Fruit fly (Drosophila melanogaster): ENCODE measurements around the gene CG1578.
A peak's percentile ranks its signal among the peaks of the same experiment; 100 is the strongest.

The CG1578 gene

DNA sequence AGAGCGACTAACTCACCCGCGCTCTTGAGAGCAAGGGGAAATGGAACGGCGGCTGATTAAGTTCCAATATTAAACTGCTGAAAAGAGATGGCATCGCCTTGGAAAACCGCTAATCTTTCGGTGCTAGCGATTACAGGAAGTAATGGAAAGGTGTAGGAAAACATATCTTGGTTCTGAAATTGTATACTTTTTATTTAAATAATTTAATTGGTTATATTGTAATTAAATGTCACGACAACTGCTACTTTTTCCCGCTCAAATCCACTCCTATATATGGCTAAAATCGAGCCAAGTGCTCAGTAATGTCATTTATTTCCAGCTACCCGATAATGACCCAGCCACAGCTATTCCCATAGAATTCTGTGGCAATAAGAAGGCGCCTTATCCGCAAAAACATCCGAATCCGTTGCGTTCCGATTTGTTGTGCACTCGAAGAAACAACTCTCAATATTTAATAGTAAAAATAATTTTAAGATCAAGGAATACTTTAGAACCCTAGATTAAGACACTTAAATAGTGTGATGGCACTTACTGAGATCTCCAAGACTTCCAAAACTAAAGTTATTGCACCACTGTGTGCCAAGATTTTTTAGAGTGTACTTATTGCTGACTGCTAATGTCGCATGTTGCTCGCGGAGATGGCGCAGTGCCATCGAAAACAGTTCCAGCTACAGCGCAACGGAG lies 28.0 kb downstream of the CG1578 start (continued):
- peak; percentile 52 for TF ChIP-seq ssp (GFP tag; IDR thresholded peaks at IDR 0.05)
- no peak for TF ChIP-seq dimm (GFP tag; IDR thresholded peaks at IDR 0.05)
- no peak for TF ChIP-seq eyg (GFP tag; optimal IDR thresholded peaks at IDR 0.05)
- peak; percentile 17 for TF ChIP-seq zfh2 (GFP tag; optimal IDR thresholded peaks at IDR 0.05)
- peak; percentile 85 for TF ChIP-seq vvl (GFP tag; IDR thresholded peaks at IDR 0.05)
- peak; percentile 46 to 65 for TF ChIP-seq chif (GFP tag; optimal IDR thresholded peaks at IDR 0.05)
- TF ChIP-seq TFAM (GFP tag; optimal IDR thresholded peaks at IDR 0.05), result no peak
- TF ChIP-seq tx (GFP tag; optimal IDR thresholded peaks at IDR 0.05), result peak; percentile 33
- TF ChIP-seq Hr78 (GFP tag; optimal IDR thresholded peaks at IDR 0.05), result peak in 1 of 2 experiments; percentile 3
- TF ChIP-seq Lim3 (GFP tag; IDR thresholded peaks at IDR 0.05), result no peak
- TF ChIP-seq sima (GFP tag; optimal IDR thresholded peaks at IDR 0.05), result no peak
- peak; percentile 18 for TF ChIP-seq Bdp1 (GFP tag; optimal IDR thresholded peaks at IDR 0.05)
- no peak for TF ChIP-seq insv (GFP tag; optimal IDR thresholded peaks at IDR 0.05)
- peak; percentile 36 for TF ChIP-seq trh (GFP tag; optimal IDR thresholded peaks at IDR 0.05)
- no peak for TF ChIP-seq Bgb (GFP tag; IDR thresholded peaks at IDR 0.05; ENCODE audit: partially characterized antibody)
- TF ChIP-seq z (GFP tag; IDR thresholded peaks at IDR 0.05), result no peak
- peak; percentile 12 for TF ChIP-seq schlank (tag; optimal IDR thresholded peaks at IDR 0.05)
- no peak for TF ChIP-seq br (optimal IDR thresholded peaks at IDR 0.05)
- TF ChIP-seq Optix (GFP tag; IDR thresholded peaks at IDR 0.05), result peak; percentile 65; the same call in 1 of the 3 replicates
- TF ChIP-seq row (GFP tag; IDR thresholded peaks at IDR 0.05), result peak; percentile 84
- TF ChIP-seq Usf (GFP tag; optimal IDR thresholded peaks at IDR 0.05), result no peak
- no peak for TF ChIP-seq dm (GFP tag; optimal IDR thresholded peaks at IDR 0.05)
- TF ChIP-seq luna (GFP tag; optimal IDR thresholded peaks at IDR 0.05), result no peak
- no peak for TF ChIP-seq Doc3 (GFP tag; IDR thresholded peaks at IDR 0.05; ENCODE audit: partially characterized antibody)
- peak; percentile 29 for TF ChIP-seq CG1529 (GFP tag; optimal IDR thresholded peaks at IDR 0.05)
- TF ChIP-seq CG13624 (GFP tag; optimal IDR thresholded peaks at IDR 0.05), result peak; percentile 57
- no peak for TF ChIP-seq YL-1 (GFP tag; optimal IDR thresholded peaks at IDR 0.05)
- no peak for TF ChIP-seq sna (GFP tag; IDR thresholded peaks at IDR 0.05; ENCODE audit: partially characterized antibody)
- peak in 1 of 2 experiments; percentile 17 for TF ChIP-seq crp (GFP tag; optimal IDR thresholded peaks at IDR 0.05)
- peak; percentile 58 for TF ChIP-seq Asciz (GFP tag; optimal IDR thresholded peaks at IDR 0.05)
- TF ChIP-seq Lhr (GFP tag; optimal IDR thresholded peaks at IDR 0.05), result no peak
- peak; percentile 20 for TF ChIP-seq CG2116 (GFP tag; optimal IDR thresholded peaks at IDR 0.05)
- TF ChIP-seq CG1603 (tag; optimal IDR thresholded peaks at IDR 0.05), result peak; percentile 70
- no peak for TF ChIP-seq CG9932 (GFP tag; IDR thresholded peaks at IDR 0.05)
- peak; percentile 22; the same call in 1 of the 3 replicates for TF ChIP-seq CG11560 (tag; IDR thresholded peaks at IDR 0.05)
- TF ChIP-seq CG6765 (GFP tag; optimal IDR thresholded peaks at IDR 0.05), result peak; percentile 21
- TF ChIP-seq CG31441 (GFP tag; IDR thresholded peaks at IDR 0.05), result peak; percentile 78
- peak; percentile 65 for TF ChIP-seq gcm (GFP tag; optimal IDR thresholded peaks at IDR 0.05)
- TF ChIP-seq wek (GFP tag; optimal IDR thresholded peaks at IDR 0.05), result peak; percentile 7
- peak; percentile 57 for TF ChIP-seq CG4424 (GFP tag; optimal IDR thresholded peaks at IDR 0.05)
- no peak for TF ChIP-seq CG7963 (GFP tag; IDR thresholded peaks at IDR 0.05; ENCODE audit: partially characterized antibody)
- TF ChIP-seq Lpt (GFP tag; optimal IDR thresholded peaks at IDR 0.05), result no peak
- peak; percentile 54 for TF ChIP-seq ems (GFP tag; optimal IDR thresholded peaks at IDR 0.05)
- TF ChIP-seq CG11398 (GFP tag; optimal IDR thresholded peaks at IDR 0.05), result no peak
- no peak for TF ChIP-seq CG4328 (GFP tag; optimal IDR thresholded peaks at IDR 0.05)
- TF ChIP-seq CG5245 (GFP tag; optimal IDR thresholded peaks at IDR 0.05), result peak; percentile 56
- peak; percentile 70 for TF ChIP-seq CG10209 (GFP tag; optimal IDR thresholded peaks at IDR 0.05)
- TF ChIP-seq CG8478 (optimal IDR thresholded peaks at IDR 0.05), result no peak
- no peak for TF ChIP-seq GATAe (GFP tag; conservative IDR thresholded peaks at IDR 0.05)
- TF ChIP-seq Bteb2 (GFP tag; optimal IDR thresholded peaks at IDR 0.05), result peak; percentile 35
- no peak for TF ChIP-seq CG30020 (tag; optimal IDR thresholded peaks at IDR 0.05)

All from whole organism, embryonic.